Fruit fly (Drosophila melanogaster) S2 (cell line): ENCODE results near the gene Cep97.

ENCODE experiments used
- CG8478 ChIP-seq: fragments of >200 bp; optimal IDR thresholded peaks from 2 replicates; lab custom pipeline; 2018
- CTCF ChIP-seq, 2 experiments: fragments of >200 bp; optimal IDR thresholded peaks; 2 replicates each; lab custom pipeline; 2018

DNA sequence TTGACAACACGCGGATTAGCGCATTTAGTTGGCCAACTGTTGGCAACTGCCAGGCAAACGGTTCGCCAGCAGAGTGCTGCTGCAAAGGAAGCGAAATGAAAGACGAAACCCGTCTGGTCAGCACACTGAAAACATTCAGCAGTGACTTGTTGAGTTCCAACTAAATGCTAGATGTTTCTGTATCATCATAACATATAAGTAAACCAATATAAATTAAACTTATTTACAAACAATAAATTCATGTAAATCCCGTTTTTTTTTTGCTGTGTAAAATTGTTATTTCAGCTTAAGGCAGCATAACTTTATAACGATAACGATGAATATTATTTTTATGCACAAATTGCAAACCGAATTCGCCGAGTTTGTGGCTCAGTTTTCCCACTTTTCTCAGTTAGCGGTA, 9.4 kb upstream of the Cep97 start:
- no peak for TF ChIP-seq CTCF (optimal IDR thresholded peaks at IDR 0.05; lab: Kevin White, UChicago)
- no peak for TF ChIP-seq CG8478
